Worm (Caenorhabditis elegans): ENCODE measurements around the gene mca-3.

DNA sequence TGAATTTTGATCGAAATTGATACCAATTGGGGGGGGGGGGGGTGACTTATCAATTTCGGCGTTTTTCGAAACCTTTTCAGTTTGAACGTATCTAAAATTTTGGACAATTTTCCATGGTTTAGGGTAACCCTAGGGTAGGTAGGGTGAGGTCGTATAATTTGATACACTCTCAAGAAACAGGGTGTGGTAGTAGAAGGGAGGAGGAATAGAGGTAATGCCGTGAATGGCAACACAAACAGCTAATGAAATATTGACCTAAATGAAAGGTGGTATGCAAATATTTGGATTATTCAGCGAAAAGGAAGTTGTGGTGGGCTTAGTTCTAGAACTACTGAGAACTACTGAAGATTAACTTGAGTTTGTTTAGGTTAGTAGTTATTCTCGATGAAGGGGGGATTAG is 40.0 kb downstream of the mca-3 start:
- TF ChIP-seq W03F9.2 (tag; optimal IDR thresholded peaks at IDR 0.05) (no peak), him-1 (tag; optimal IDR thresholded peaks at IDR 0.05) (no peak)
